ENCODE assay signal across 2 fruit fly cellular contexts in the genomic region with DNA sequence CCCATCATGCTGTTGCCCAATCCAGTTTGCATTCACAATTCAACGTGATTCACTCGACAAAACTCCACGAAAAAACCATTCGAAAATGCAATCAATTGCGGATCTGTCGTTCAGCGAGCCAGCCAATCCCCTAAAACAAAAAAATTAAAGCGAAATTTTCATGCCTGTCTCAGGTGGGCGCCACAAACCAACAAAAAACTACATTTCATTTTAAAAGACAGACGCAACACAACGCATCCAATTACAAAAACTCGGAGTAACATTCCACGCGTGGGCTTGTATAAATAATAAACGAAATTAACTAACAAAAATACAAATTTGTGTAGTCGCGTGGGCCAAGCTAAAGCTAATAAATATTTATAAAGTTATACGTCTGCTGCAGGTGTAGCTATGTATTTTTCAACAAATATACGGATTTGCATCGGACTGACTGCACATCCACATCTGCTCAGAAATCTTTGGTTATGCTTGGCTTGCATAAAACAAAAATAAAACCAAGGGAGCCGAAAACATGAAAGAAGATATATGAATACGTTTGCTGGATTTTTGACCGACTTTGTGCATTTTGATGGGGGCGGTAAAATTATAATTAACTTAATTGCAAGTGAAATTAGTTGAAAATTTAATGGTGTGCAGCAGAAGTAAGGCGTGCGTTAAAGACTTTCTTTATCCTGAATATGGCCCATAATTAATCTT.
A peak's percentile ranks its signal among the peaks of the same experiment; 100 is the strongest.
TF ChIP-seq lines count a peak whose summit lies in the region.

No protein-coding gene starts in this region.

- no peak for TF ChIP-seq CTCF in whole organism, embryonic (GFP tag; optimal IDR thresholded peaks at IDR 0.05; lab: Kevin White, UChicago)

TF ChIP-seq in whole organism, adult, 20 proteins besides CTCF, POLR2A, EP300 and RAD21:
- TF ChIP-seq CG7045 (GFP tag; optimal IDR thresholded peaks at IDR 0.05; lab: Kevin White, UChicago) (no peak), kay (GFP tag; lab: Kevin White, UChicago; ENCODE audit: borderline replicate concordance) (peak; percentile 77), tj (GFP tag; optimal IDR thresholded peaks at IDR 0.05; lab: Kevin White, UChicago) (peak; percentile 80)

TF ChIP-seq in whole organism, embryonic, 481 proteins besides CTCF, POLR2A, EP300 and RAD21:
- TF ChIP-seq CG1602 (GFP tag; optimal IDR thresholded peaks at IDR 0.05; lab: Kevin White, UChicago) (no peak), fru (optimal IDR thresholded peaks at IDR 0.05; lab: Kevin White, UChicago) (no peak), jumu (GFP tag; optimal IDR thresholded peaks at IDR 0.05; lab: Kevin White, UChicago) (no peak), lab (GFP tag; optimal IDR thresholded peaks at IDR 0.05; lab: Kevin White, UChicago) (no peak), CG8388 (GFP tag; optimal IDR thresholded peaks at IDR 0.05; lab: Kevin White, UChicago) (no peak), sr (GFP tag; IDR thresholded peaks at IDR 0.05; lab: Robert Waterston, UW) (peak; percentile 52; the same call in 1 of the 3 replicates), CG1529 (GFP tag; optimal IDR thresholded peaks at IDR 0.05; lab: Kevin White, UChicago) (peak; percentile 16), CG6175 (GFP tag; IDR thresholded peaks at IDR 0.05; lab: Robert Waterston, UW) (no peak), sens (GFP tag; lab: Kevin White, UChicago) (peak; percentile 74), lbe (GFP tag; optimal IDR thresholded peaks at IDR 0.05; lab: Kevin White, UChicago) (no peak), ems (GFP tag; optimal IDR thresholded peaks at IDR 0.05; lab: Kevin White, UChicago) (no peak), vvl (GFP tag; IDR thresholded peaks at IDR 0.05; lab: Robert Waterston, UW) (peak; percentile 50; the same call in 1 of the 2 replicates), fd64A (GFP tag; optimal IDR thresholded peaks at IDR 0.05; lab: Kevin White, UChicago) (no peak), btn (GFP tag; optimal IDR thresholded peaks at IDR 0.05; lab: Kevin White, UChicago) (no peak), inv (GFP tag; IDR thresholded peaks at IDR 0.05; lab: Robert Waterston, UW; ENCODE audit: partially characterized antibody) (no peak), Nf-YB (GFP tag; optimal IDR thresholded peaks at IDR 0.05; lab: Kevin White, UChicago) (no peak), D19A (tag; optimal IDR thresholded peaks at IDR 0.05; lab: Kevin White, UChicago) (no peak), sd (tag; optimal IDR thresholded peaks at IDR 0.05; lab: Kevin White, UChicago) (peak; percentile 87), Ets65A (GFP tag; lab: Kevin White, UChicago) (peak; percentile 71), CG18619 (GFP tag; optimal IDR thresholded peaks at IDR 0.05; lab: Kevin White, UChicago) (no peak), ash1 (GFP tag; optimal IDR thresholded peaks at IDR 0.05; lab: Kevin White, UChicago) (no peak)

Comparison
In these comparisons a context has a peak if more than half of its experiments do, and no peak if none do; other contexts are left out.
1. Of the 1 proteins assayed by ChIP-seq in both whole organism, embryonic and whole organism, adult: peak only in whole organism, embryonic: none; only in whole organism, adult: kay; in both: none; in neither: 0.